Worm (Caenorhabditis elegans): ENCODE data around the gene col-87.

ce11 chrII:14051474-14051934 lies 43.0 kb downstream of the col-87 start:
- no peak for TF ChIP-seq sox-2 (GFP tag; IDR thresholded peaks at IDR 0.05)
- no peak for TF ChIP-seq ceh-9 (tag; optimal IDR thresholded peaks at IDR 0.05)
- TF ChIP-seq fkh-10 (GFP tag; optimal IDR thresholded peaks at IDR 0.05): no peak
- TF ChIP-seq elt-4 (tag; optimal IDR thresholded peaks at IDR 0.05): no peak
- no peak for TF ChIP-seq ama-1 (optimal IDR thresholded peaks at IDR 0.05)
- no peak for TF ChIP-seq pqm-1 (tag; optimal IDR thresholded peaks at IDR 0.05)
- no peak for TF ChIP-seq lin-11 (tag; optimal IDR thresholded peaks at IDR 0.05)
- no peak for TF ChIP-seq hlh-8 (tag; optimal IDR thresholded peaks at IDR 0.05)
- TF ChIP-seq hlh-15 (tag; optimal IDR thresholded peaks at IDR 0.05): no peak
- TF ChIP-seq unc-86 (tag; optimal IDR thresholded peaks at IDR 0.05): no peak
